Fruit fly (Drosophila melanogaster): Measurements from ENCODE around the gene aub.

The aub gene

DNA sequence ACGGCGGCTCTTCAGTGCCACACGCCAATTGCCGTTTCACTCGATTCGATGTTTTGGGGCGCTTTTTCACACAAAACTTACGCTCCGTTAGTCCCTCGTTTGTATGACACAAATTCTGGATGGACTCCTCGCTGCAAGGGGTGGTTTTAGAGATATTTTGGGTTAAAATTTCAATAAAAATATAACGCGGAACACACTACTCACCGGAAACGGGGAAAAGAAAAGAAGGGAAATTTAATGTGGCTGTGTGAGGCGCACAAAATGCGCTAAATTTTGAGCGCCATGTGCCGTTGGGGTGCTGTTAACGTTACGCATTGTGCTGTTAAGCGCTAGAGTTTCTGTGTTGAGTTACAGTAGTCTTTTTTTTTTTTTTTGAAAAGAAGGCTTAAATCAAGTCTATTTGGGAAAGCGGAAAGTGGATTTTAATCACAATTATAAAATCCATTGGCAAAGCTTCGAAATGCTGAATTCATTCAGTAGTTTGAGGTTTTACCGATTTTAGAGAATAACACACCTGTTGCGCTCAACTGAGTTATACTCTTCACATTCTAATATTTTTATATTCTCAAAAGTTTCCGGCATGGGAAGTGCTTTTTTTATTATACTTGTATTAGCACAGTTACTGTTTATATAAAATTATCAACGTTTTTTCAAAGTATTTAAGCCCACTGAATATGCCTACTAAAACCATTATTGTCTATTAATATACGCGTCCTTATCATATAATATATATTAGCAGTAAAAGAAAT, 2.8 kb upstream of the aub start, which contains the start of gene RpL9 (continued):
- no peak for TF ChIP-seq CG43689 (GFP tag; IDR thresholded peaks at IDR 0.05)
- TF ChIP-seq CG2202 (tag; optimal IDR thresholded peaks at IDR 0.05) = peak; percentile 67
- TF ChIP-seq CG17612 (GFP tag; IDR thresholded peaks at IDR 0.05) = no peak
- TF ChIP-seq CG4360 (GFP tag; IDR thresholded peaks at IDR 0.05) = peak; percentile 23
- no peak for TF ChIP-seq CG3065 (GFP tag; optimal IDR thresholded peaks at IDR 0.05)
- TF ChIP-seq E2f1 (GFP tag; IDR thresholded peaks at IDR 0.05) = no peak; the same call in 1 of the 2 replicates
- no peak for TF ChIP-seq Drgx (GFP tag; IDR thresholded peaks at IDR 0.05)
- no peak for TF ChIP-seq mam (GFP tag; optimal IDR thresholded peaks at IDR 0.05)
- TF ChIP-seq fd64A (GFP tag; optimal IDR thresholded peaks at IDR 0.05) = no peak
- peak; percentile 50 for TF ChIP-seq Mad (GFP tag; optimal IDR thresholded peaks at IDR 0.05)
- peak; percentile 73 for TF ChIP-seq Atf6 (GFP tag; IDR thresholded peaks at IDR 0.05)
- TF ChIP-seq so (GFP tag; IDR thresholded peaks at IDR 0.05) = no peak
- peak; percentile 14 for TF ChIP-seq CG12744 (GFP tag; optimal IDR thresholded peaks at IDR 0.05)
- no peak for TF ChIP-seq CG2129 (GFP tag; IDR thresholded peaks at IDR 0.05; ENCODE audit: partially characterized antibody)
- TF ChIP-seq CG17829 (tag; optimal IDR thresholded peaks at IDR 0.05) = peak; percentile 58
- peak; percentile 75 for TF ChIP-seq CG33213 (GFP tag; optimal IDR thresholded peaks at IDR 0.05)
- TF ChIP-seq fru (optimal IDR thresholded peaks at IDR 0.05) = no peak
- TF ChIP-seq CG12219 (GFP tag; optimal IDR thresholded peaks at IDR 0.05) = peak; percentile 84
- no peak for TF ChIP-seq Lim3 (GFP tag; IDR thresholded peaks at IDR 0.05)
- no peak for TF ChIP-seq CG10366 (GFP tag; IDR thresholded peaks at IDR 0.05)
- TF ChIP-seq MBD-R2 (GFP tag; IDR thresholded peaks at IDR 0.05) = peak; percentile 69
- no peak for TF ChIP-seq grau (tag; optimal IDR thresholded peaks at IDR 0.05)
- no peak for TF ChIP-seq CG16863 (GFP tag; optimal IDR thresholded peaks at IDR 0.05)
- TF ChIP-seq hb (GFP tag; IDR thresholded peaks at IDR 0.05; ENCODE audit: partially characterized antibody) = no peak
- TF ChIP-seq Blimp-1 (GFP tag; optimal IDR thresholded peaks at IDR 0.05) = no peak
- TF ChIP-seq ash1 (GFP tag; optimal IDR thresholded peaks at IDR 0.05) = no peak
- TF ChIP-seq Max (GFP tag; optimal IDR thresholded peaks at IDR 0.05) = peak; percentile 74
- peak; percentile 72 for TF ChIP-seq CG33557 (GFP tag; optimal IDR thresholded peaks at IDR 0.05)
- no peak for TF ChIP-seq unc-4 (GFP tag; IDR thresholded peaks at IDR 0.05; ENCODE audit: partially characterized antibody)
- peak; percentile 75 for TF ChIP-seq ap (GFP tag; IDR thresholded peaks at IDR 0.05)
- TF ChIP-seq phol (tag; optimal IDR thresholded peaks at IDR 0.05) = peak; percentile 61
- peak; percentile 84 for TF ChIP-seq nau (GFP tag; optimal IDR thresholded peaks at IDR 0.05)
- TF ChIP-seq chm (GFP tag; IDR thresholded peaks at IDR 0.05) = no peak
- TF ChIP-seq Awh (GFP tag; IDR thresholded peaks at IDR 0.05) = peak; percentile 79
- peak; percentile 96 for TF ChIP-seq YL-1 (GFP tag; optimal IDR thresholded peaks at IDR 0.05)
- peak; percentile 95 for TF ChIP-seq CG7271 (tag; optimal IDR thresholded peaks at IDR 0.05)
- TF ChIP-seq CG4617 (GFP tag; optimal IDR thresholded peaks at IDR 0.05; ENCODE audit: borderline replicate concordance) = peak; percentile 30
- no peak for TF ChIP-seq zfh2 (GFP tag; optimal IDR thresholded peaks at IDR 0.05)
- peak; percentile 43 for TF ChIP-seq CG6683 (GFP tag; optimal IDR thresholded peaks at IDR 0.05)
- peak; percentile 33 for TF ChIP-seq CG10654 (GFP tag; optimal IDR thresholded peaks at IDR 0.05)
- peak; percentile 48 for TF ChIP-seq slp2 (GFP tag; optimal IDR thresholded peaks at IDR 0.05)
- peak; percentile 83 for TF ChIP-seq CG4328 (GFP tag; optimal IDR thresholded peaks at IDR 0.05)
- no peak for TF ChIP-seq crol (GFP tag; IDR thresholded peaks at IDR 0.05)
- peak; percentile 47 for TF ChIP-seq CTCF (GFP tag; optimal IDR thresholded peaks at IDR 0.05)
- TF ChIP-seq Meics (GFP tag; optimal IDR thresholded peaks at IDR 0.05) = peak; percentile 86
- peak; percentile 38 for TF ChIP-seq Sry-β (GFP tag; optimal IDR thresholded peaks at IDR 0.05)
- TF ChIP-seq disco-r (GFP tag; optimal IDR thresholded peaks at IDR 0.05) = peak; percentile 49
- TF ChIP-seq gro (GFP tag; optimal IDR thresholded peaks at IDR 0.05) = peak; percentile 73
- no peak for TF ChIP-seq croc (GFP tag; conservative IDR thresholded peaks at IDR 0.05)
- peak; percentile 45 for TF ChIP-seq Xbp1 (GFP tag; optimal IDR thresholded peaks at IDR 0.05)
- no peak for TF ChIP-seq CG15073 (GFP tag; optimal IDR thresholded peaks at IDR 0.05)

Data from whole organism, embryonic.